Fruit fly (Drosophila melanogaster) whole organism, prepupa: ENCODE results near the gene Vps52.

Experiments
- CG4318 ChIP-seq: fragments of 200-800 bp; sonication (Bioruptor generic); optimal IDR thresholded peaks from 3 replicates; lab custom pipeline; 2017; ENCODE audit warnings: missing biosample characterization, mild to moderate bottlenecking, missing genetic modification characterization
- OdsH ChIP-seq: fragments of 200-800 bp; sonication (Bioruptor generic); optimal IDR thresholded peaks from 3 replicates; lab custom pipeline; 2016; ENCODE audit warnings: missing biosample characterization, missing genetic modification characterization
- Sox14 ChIP-seq: fragments of 200-800 bp; sonication (Bioruptor generic); optimal IDR thresholded peaks from 3 replicates; lab custom pipeline; 2016; ENCODE audit warnings: missing biosample characterization, missing genetic modification characterization

DNA sequence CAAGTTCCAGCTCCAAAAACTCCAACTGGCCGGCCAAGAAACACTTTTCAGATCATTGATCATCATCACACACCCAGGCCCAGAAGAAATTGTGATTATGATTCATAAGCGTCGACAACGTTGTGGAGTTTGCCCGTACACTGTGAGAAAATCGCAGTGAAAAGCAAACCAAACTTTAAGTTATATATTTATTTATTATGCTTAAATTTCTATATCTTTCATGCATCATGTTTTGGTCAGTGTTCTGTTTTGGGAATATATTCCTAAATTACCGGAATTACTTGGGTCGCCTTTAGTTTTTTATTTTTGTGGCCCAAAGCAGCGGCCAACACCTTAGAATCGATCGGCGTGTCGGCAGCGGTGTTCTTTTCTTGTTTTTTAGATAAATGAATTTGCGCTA, 18.6 kb downstream of the Vps52 start:
- TF ChIP-seq CG4318 (GFP tag; lab: Kevin White, UChicago), result no peak
- no peak for TF ChIP-seq Sox14
- peak; percentile 33 for TF ChIP-seq OdsH
